Worm (Caenorhabditis elegans) whole organism, L2 larva: ENCODE results near the gene mask-1.

Source experiments
- C34F6.9 ChIP-seq: fragments of 150-350 bp; optimal IDR thresholded peaks from 2 replicates; lab custom pipeline; 2014; ENCODE audit warnings: missing biosample characterization, missing genetic modification characterization
- F13H6.1 ChIP-seq: sonication (generic microtip); optimal IDR thresholded peaks from 2 replicates; lab custom pipeline; 2016; ENCODE audit warnings: missing genetic modification characterization, missing compliant biosample characterization
- R02D3.7 ChIP-seq: fragments of 150-350 bp; optimal IDR thresholded peaks from 2 replicates; lab custom pipeline; 2014; ENCODE audit warnings: missing biosample characterization, missing genetic modification characterization
- Y55F3AM.14 ChIP-seq: fragments of 200-800 bp; sonication (Bioruptor generic); optimal IDR thresholded peaks from 2 replicates; lab custom pipeline; 2018; ENCODE audit warnings: mild to moderate bottlenecking, missing genetic modification characterization, missing compliant biosample characterization
- ZK546.5 ChIP-seq: sonication (generic microtip); optimal IDR thresholded peaks from 2 replicates; lab custom pipeline; 2017; ENCODE audit warnings: missing biosample characterization, missing genetic modification characterization
- alr-1 ChIP-seq: fragments of 150-350 bp; optimal IDR thresholded peaks from 2 replicates; lab custom pipeline; 2014; ENCODE audit warnings: missing biosample characterization, missing genetic modification characterization
- aly-2 ChIP-seq: fragments of 150-350 bp; optimal IDR thresholded peaks from 2 replicates; lab custom pipeline; 2014; ENCODE audit warnings: missing biosample characterization, missing genetic modification characterization
- ama-1 ChIP-seq: fragments of 150-350 bp; optimal IDR thresholded peaks from 2 replicates; lab custom pipeline; 2018; ENCODE audit warnings: inconsistent platforms
- blmp-1 ChIP-seq: sonication (generic microtip); optimal IDR thresholded peaks from 2 replicates; lab custom pipeline; 2017; ENCODE audit warnings: missing genetic modification characterization, mild to moderate bottlenecking, missing compliant biosample characterization, antibody characterized with exemption, moderate library complexity; ENCODE audit not compliant: insufficient read depth
- ceh-16 ChIP-seq: fragments of 150-350 bp; optimal IDR thresholded peaks from 2 replicates; lab custom pipeline; 2014; ENCODE audit warnings: missing biosample characterization, missing genetic modification characterization
- ceh-82 ChIP-seq: fragments of 150-350 bp; optimal IDR thresholded peaks from 2 replicates; lab custom pipeline; 2014; ENCODE audit warnings: missing biosample characterization, missing genetic modification characterization
- crh-2 ChIP-seq: sonication (generic microtip); optimal IDR thresholded peaks from 2 replicates; lab custom pipeline; 2017; ENCODE audit warnings: missing biosample characterization, missing genetic modification characterization
- dmd-4 ChIP-seq: sonication (generic microtip); optimal IDR thresholded peaks from 2 replicates; lab custom pipeline; 2017; ENCODE audit warnings: missing biosample characterization, missing genetic modification characterization
- egl-27 ChIP-seq: sonication (generic microtip); optimal IDR thresholded peaks from 3 replicates; lab custom pipeline; 2017; ENCODE audit warnings: missing biosample characterization, missing genetic modification reagents, missing genetic modification characterization
- elt-1 ChIP-seq: fragments of 150-350 bp; optimal IDR thresholded peaks from 2 replicates; lab custom pipeline; 2014; ENCODE audit warnings: missing biosample characterization, missing genetic modification characterization
- elt-3 ChIP-seq: sonication (generic microtip); optimal IDR thresholded peaks from 2 replicates; lab custom pipeline; 2017; ENCODE audit warnings: missing biosample characterization, missing genetic modification characterization
- fos-1 ChIP-seq: fragments of 150-350 bp; optimal IDR thresholded peaks from 2 replicates; lab custom pipeline; 2014; ENCODE audit warnings: missing biosample characterization, missing genetic modification characterization
- gmeb-1 ChIP-seq: fragments of 150-350 bp; optimal IDR thresholded peaks from 2 replicates; lab custom pipeline; 2014; ENCODE audit warnings: missing biosample characterization, missing genetic modification characterization
- lin-11 ChIP-seq: fragments of 150-350 bp; sonication (generic microtip); optimal IDR thresholded peaks from 2 replicates; lab custom pipeline; 2014; ENCODE audit warnings: missing biosample characterization, missing genetic modification characterization, inconsistent platforms, mixed read lengths
- lin-13 ChIP-seq: fragments of 150-350 bp; optimal IDR thresholded peaks from 2 replicates; lab custom pipeline; 2014; ENCODE audit warnings: missing biosample characterization, missing genetic modification reagents, missing genetic modification characterization
- lin-39 ChIP-seq: fragments of 150-350 bp; optimal IDR thresholded peaks from 2 replicates; lab custom pipeline; 2014; ENCODE audit warnings: missing biosample characterization, missing genetic modification reagents, missing genetic modification characterization
- lsy-2 ChIP-seq, 2 experiments: fragments of 150-350 bp in 1 of 2; sonication (generic microtip) in 1 of 2; optimal IDR thresholded peaks; 2 replicates each; lab custom pipeline; 2014 to 2017; ENCODE audit warnings: missing biosample characterization in 2 of 2, missing genetic modification characterization in 2 of 2
- mab-5 ChIP-seq: fragments of 150-350 bp; optimal IDR thresholded peaks from 2 replicates; lab custom pipeline; 2014; ENCODE audit warnings: missing biosample characterization, missing genetic modification characterization
- mbf-1 ChIP-seq: sonication (generic microtip); optimal IDR thresholded peaks from 2 replicates; lab custom pipeline; 2017; ENCODE audit warnings: missing biosample characterization, missing genetic modification characterization
- mdl-1 ChIP-seq, 2 experiments: fragments of 150-350 bp in 1 of 2; sonication (generic microtip) in 1 of 2; optimal IDR thresholded peaks; 2 replicates each; lab custom pipeline; 2017; ENCODE audit warnings: missing biosample characterization in 2 of 2, missing genetic modification characterization in 2 of 2
- nhr-10 ChIP-seq: sonication (generic microtip); optimal IDR thresholded peaks from 2 replicates; lab custom pipeline; 2017; ENCODE audit warnings: missing biosample characterization, missing genetic modification characterization
- nhr-11 ChIP-seq: fragments of 150-350 bp; optimal IDR thresholded peaks from 2 replicates; lab custom pipeline; 2014; ENCODE audit warnings: missing biosample characterization, missing genetic modification characterization
- nhr-12 ChIP-seq: fragments of 150-350 bp; optimal IDR thresholded peaks from 2 replicates; lab custom pipeline; 2014; ENCODE audit warnings: missing biosample characterization, missing genetic modification characterization
- nhr-129 ChIP-seq: fragments of 150-350 bp; optimal IDR thresholded peaks from 2 replicates; lab custom pipeline; 2014; ENCODE audit warnings: missing biosample characterization, missing genetic modification characterization
- nhr-21 ChIP-seq: fragments of 150-350 bp; optimal IDR thresholded peaks from 2 replicates; lab custom pipeline; 2014; ENCODE audit warnings: missing biosample characterization, missing genetic modification characterization
- nhr-23 ChIP-seq: fragments of 150-350 bp; optimal IDR thresholded peaks from 2 replicates; lab custom pipeline; 2014; ENCODE audit warnings: missing biosample characterization, missing genetic modification reagents, missing genetic modification characterization
- nhr-237 ChIP-seq: fragments of 150-350 bp; optimal IDR thresholded peaks from 2 replicates; lab custom pipeline; 2014; ENCODE audit warnings: missing biosample characterization, missing genetic modification characterization
- nhr-25 ChIP-seq: fragments of 150-350 bp; sonication (generic microtip); optimal IDR thresholded peaks from 3 replicates; lab custom pipeline; 2014; ENCODE audit warnings: missing biosample characterization, missing genetic modification characterization
- nhr-6 ChIP-seq: fragments of 150-350 bp; optimal IDR thresholded peaks from 2 replicates; lab custom pipeline; 2014; ENCODE audit warnings: missing biosample characterization, missing genetic modification characterization
- nhr-77 ChIP-seq: fragments of 150-350 bp; optimal IDR thresholded peaks from 2 replicates; lab custom pipeline; 2014; ENCODE audit warnings: missing biosample characterization, missing genetic modification characterization
- peb-1 ChIP-seq: fragments of 150-350 bp; optimal IDR thresholded peaks from 2 replicates; lab custom pipeline; 2014; ENCODE audit warnings: missing biosample characterization, missing genetic modification characterization
- sem-4 ChIP-seq: fragments of 150-350 bp; optimal IDR thresholded peaks from 2 replicates; lab custom pipeline; 2014; ENCODE audit warnings: missing biosample characterization, missing genetic modification reagents, missing genetic modification characterization
- skn-1 ChIP-seq: sonication (generic microtip); optimal IDR thresholded peaks from 2 replicates; lab custom pipeline; 2017; ENCODE audit warnings: missing biosample characterization, missing genetic modification characterization
- sma-3 ChIP-seq: sonication (generic microtip); optimal IDR thresholded peaks from 2 replicates; lab custom pipeline; 2016; ENCODE audit warnings: missing genetic modification reagents, missing genetic modification characterization, missing compliant biosample characterization
- sma-9 ChIP-seq, 2 experiments: fragments of 150-350 bp in 1 of 2; sonication (generic microtip) in 1 of 2; optimal IDR thresholded peaks; 2 replicates each; lab custom pipeline; 2014 to 2016; ENCODE audit warnings: missing genetic modification characterization in 2 of 2, mild to moderate bottlenecking in 1 of 2, missing biosample characterization in 1 of 2, missing compliant biosample characterization in 1 of 2, missing genetic modification reagents in 1 of 2, moderate library complexity in 1 of 2
- snpc-4 ChIP-seq: fragments of 150-350 bp; optimal IDR thresholded peaks from 2 replicates; lab custom pipeline; 2014; ENCODE audit warnings: missing biosample characterization, missing genetic modification characterization
- unc-39 ChIP-seq: fragments of 150-350 bp; optimal IDR thresholded peaks from 2 replicates; lab custom pipeline; 2014; ENCODE audit warnings: missing biosample characterization, missing genetic modification characterization
- unc-55 ChIP-seq: fragments of 150-350 bp; sonication (generic microtip); optimal IDR thresholded peaks from 3 replicates; lab custom pipeline; 2014; ENCODE audit warnings: missing biosample characterization, missing genetic modification reagents, missing genetic modification characterization
- unc-62 ChIP-seq: fragments of 150-350 bp; optimal IDR thresholded peaks from 2 replicates; lab custom pipeline; 2014; ENCODE audit warnings: missing biosample characterization, missing genetic modification reagents, missing genetic modification characterization
- zag-1 ChIP-seq: fragments of 150-350 bp; optimal IDR thresholded peaks from 2 replicates; lab custom pipeline; 2014; ENCODE audit warnings: missing biosample characterization, missing genetic modification characterization
- ztf-1 ChIP-seq: fragments of 200-800 bp; sonication (Bioruptor generic); conservative IDR thresholded peaks from 2 replicates; pipeline ENCODE4 v1.3.6; 2022; ENCODE audit warnings: missing genetic modification characterization, missing compliant biosample characterization
- ztf-11 ChIP-seq: sonication (generic microtip); optimal IDR thresholded peaks from 2 replicates; lab custom pipeline; 2017; ENCODE audit warnings: missing biosample characterization, missing genetic modification characterization
- ztf-4 ChIP-seq: fragments of 150-350 bp; optimal IDR thresholded peaks from 2 replicates; lab custom pipeline; 2014; ENCODE audit warnings: missing biosample characterization, missing genetic modification characterization

The mask-1 gene

ce11 chrIV:10345990-10346389 lies 28.7 kb upstream of the mask-1 start:
- no peak for TF ChIP-seq nhr-11 (tag; lab: Kevin White, UChicago)
- no peak for TF ChIP-seq nhr-12
- TF ChIP-seq nhr-129 (tag; lab: Kevin White, UChicago), result peak; percentile 82
- no peak for TF ChIP-seq nhr-237 (tag; lab: Kevin White, UChicago)
- TF ChIP-seq Y55F3AM.14, result no peak
- TF ChIP-seq nhr-21, result peak; percentile 43
- peak; percentile 12 to 64 for TF ChIP-seq lsy-2 (tag; optimal IDR thresholded peaks at IDR 0.05; lab: Kevin White, UChicago)
- no peak for TF ChIP-seq unc-62 (GFP tag; lab: Kevin White, UChicago)
- TF ChIP-seq nhr-77 (tag; lab: Kevin White, UChicago), result no peak
- TF ChIP-seq skn-1 (tag; lab: Kevin White, UChicago), result no peak
- no peak for TF ChIP-seq ceh-82
- no peak for TF ChIP-seq alr-1
- TF ChIP-seq dmd-4 (tag; lab: Kevin White, UChicago), result no peak
- no peak for TF ChIP-seq ztf-4 (tag; lab: Kevin White, UChicago)
- peak; percentile 33 for TF ChIP-seq lin-13 (GFP tag; lab: Kevin White, UChicago)
- TF ChIP-seq snpc-4 (tag; lab: Kevin White, UChicago), result no peak
- TF ChIP-seq sma-3 (GFP tag; lab: Kevin White, UChicago), result peak; percentile 2
- no peak for TF ChIP-seq mab-5 (tag; lab: Kevin White, UChicago)
- peak; percentile 12 for TF ChIP-seq zag-1 (tag; lab: Kevin White, UChicago)
- peak; percentile 69 for TF ChIP-seq F13H6.1 (tag; lab: Kevin White, UChicago)
- TF ChIP-seq mdl-1 (tag; optimal IDR thresholded peaks at IDR 0.05; lab: Kevin White, UChicago), result no peak
- no peak for TF ChIP-seq ceh-16 (tag; lab: Kevin White, UChicago)
- peak; percentile 61 for TF ChIP-seq sma-9 (GFP tag; optimal IDR thresholded peaks at IDR 0.05; lab: Kevin White, UChicago)
- TF ChIP-seq sma-9 (tag; optimal IDR thresholded peaks at IDR 0.05; lab: Kevin White, UChicago), result no peak
- no peak for TF ChIP-seq lin-39 (tag; lab: Kevin White, UChicago)
- TF ChIP-seq aly-2 (tag; lab: Kevin White, UChicago), result no peak
- TF ChIP-seq crh-2, result peak; percentile 89
- TF ChIP-seq gmeb-1 (tag; lab: Kevin White, UChicago), result no peak
- no peak for TF ChIP-seq elt-3 (tag; lab: Kevin White, UChicago)
- TF ChIP-seq nhr-10 (tag; lab: Kevin White, UChicago), result no peak
- no peak for TF ChIP-seq ZK546.5 (tag; lab: Kevin White, UChicago)
- no peak for TF ChIP-seq ztf-1 (GFP tag; lab: Robert Waterston, UW)
- no peak for TF ChIP-seq R02D3.7 (tag; lab: Kevin White, UChicago)
- TF ChIP-seq peb-1 (tag; lab: Kevin White, UChicago), result no peak
- no peak for TF ChIP-seq elt-1
- peak; percentile 68 for TF ChIP-seq fos-1 (tag; lab: Kevin White, UChicago)
- no peak for TF ChIP-seq mbf-1 (tag; lab: Kevin White, UChicago)
- TF ChIP-seq unc-55 (GFP tag; lab: Kevin White, UChicago), result peak; percentile 71
- no peak for TF ChIP-seq unc-39
- peak; percentile 85 for TF ChIP-seq C34F6.9
- TF ChIP-seq blmp-1, result peak; percentile 45
- no peak for TF ChIP-seq ztf-11 (tag; lab: Kevin White, UChicago)
- no peak for TF ChIP-seq nhr-23 (tag; lab: Kevin White, UChicago)
- TF ChIP-seq nhr-6 (tag; lab: Kevin White, UChicago), result peak; percentile 31
- no peak for TF ChIP-seq lin-11 (tag; lab: Kevin White, UChicago)
- peak; percentile 40 for TF ChIP-seq sem-4
- TF ChIP-seq egl-27 (tag; lab: Kevin White, UChicago), result peak; percentile 22
- peak; percentile 52 for TF ChIP-seq nhr-25 (tag; lab: Kevin White, UChicago)
- peak; percentile 9 for TF ChIP-seq ama-1 (lab: Kevin White, UChicago)
